Fruit fly (Drosophila melanogaster) whole organism, pupa: ENCODE measurements around the gene CG14669.

ENCODE experiments used
- CG14655 ChIP-seq: fragments of 200-800 bp; sonication (Bioruptor generic); optimal IDR thresholded peaks from 3 replicates; lab custom pipeline; 2017; ENCODE audit warnings: mild to moderate bottlenecking, missing biosample characterization, missing genetic modification reagents, missing genetic modification characterization
- CG32121 ChIP-seq: fragments of 200-800 bp; sonication (Bioruptor generic); IDR thresholded peaks from 2 replicates; pipeline ENCODE4 v1.3.6; 2022; ENCODE audit warnings: missing biosample characterization, missing genetic modification characterization
- CG4496 ChIP-seq: fragments of 200-800 bp; sonication (Bioruptor generic); IDR thresholded peaks from 3 replicates; pipeline ENCODE4 v1.3.6; 2022; ENCODE audit warnings: missing biosample characterization, missing genetic modification characterization
- CG8159 ChIP-seq: fragments of 200-800 bp; sonication (Bioruptor generic); optimal IDR thresholded peaks from 3 replicates; lab custom pipeline; 2018; ENCODE audit warnings: missing biosample characterization, mild to moderate bottlenecking, missing genetic modification characterization, moderate library complexity
- D1 ChIP-seq: fragments of 200-800 bp; sonication (Bioruptor generic); optimal IDR thresholded peaks from 2 replicates; lab custom pipeline; 2018; ENCODE audit warnings: missing biosample characterization, mild to moderate bottlenecking, missing genetic modification characterization, moderate library complexity
- fd96Ca ChIP-seq: fragments of 200-800 bp; sonication (Bioruptor generic); IDR thresholded peaks from 3 replicates; pipeline ENCODE4 v1.3.6; 2022; ENCODE audit warnings: missing biosample characterization, missing genetic modification characterization
- gl ChIP-seq: fragments of 200-800 bp; sonication (Bioruptor generic); optimal IDR thresholded peaks from 2 replicates; lab custom pipeline; 2018; ENCODE audit warnings: missing biosample characterization, mild to moderate bottlenecking, missing genetic modification characterization

dm6 chr3R:5482790-5483189 lies 68.5 kb downstream of the CG14669 start:
- TF ChIP-seq CG8159, result no peak
- TF ChIP-seq gl, result no peak
- TF ChIP-seq fd96Ca (GFP tag; lab: Robert Waterston, UW), result no peak
- no peak for TF ChIP-seq CG4496
- no peak for TF ChIP-seq D1
- TF ChIP-seq CG14655, result no peak
- no peak for TF ChIP-seq CG32121 (GFP tag; lab: Robert Waterston, UW)
